Worm (Caenorhabditis elegans) whole organism, L1 larva: ENCODE data around the gene asp-4.

Experiments used
- C04F5.9 ChIP-seq: sonication (generic microtip); optimal IDR thresholded peaks from 2 replicates; lab custom pipeline; 2016; ENCODE audit warnings: missing genetic modification characterization, missing compliant biosample characterization
- C16A3.4 ChIP-seq: fragments of 150-350 bp; optimal IDR thresholded peaks from 2 replicates; lab custom pipeline; 2014; ENCODE audit warnings: missing biosample characterization, missing genetic modification characterization
- C34B4.2 ChIP-seq: sonication (generic microtip); optimal IDR thresholded peaks from 2 replicates; lab custom pipeline; 2017; ENCODE audit warnings: mild to moderate bottlenecking, missing genetic modification characterization, missing compliant biosample characterization
- F16B12.6 ChIP-seq: fragments of 150-350 bp; optimal IDR thresholded peaks from 2 replicates; lab custom pipeline; 2014; ENCODE audit warnings: missing biosample characterization, missing genetic modification characterization
- Y116A8C.19 ChIP-seq: sonication (generic microtip); optimal IDR thresholded peaks from 2 replicates; lab custom pipeline; 2016; ENCODE audit warnings: missing compliant biosample characterization, missing genetic modification characterization, borderline replicate concordance
- aha-1 ChIP-seq: fragments of 150-350 bp; optimal IDR thresholded peaks from 2 replicates; lab custom pipeline; 2014; ENCODE audit warnings: missing biosample characterization, missing genetic modification characterization
- ama-1 ChIP-seq: fragments of 150-350 bp; optimal IDR thresholded peaks from 2 replicates; lab custom pipeline; 2014
- blmp-1 ChIP-seq: fragments of 150-350 bp; optimal IDR thresholded peaks from 2 replicates; lab custom pipeline; 2014; ENCODE audit warnings: missing biosample characterization, missing genetic modification characterization
- ceh-82 ChIP-seq, 3 experiments: fragments of 150-350 bp in 1 of 3; sonication (generic microtip) in 2 of 3; optimal IDR thresholded peaks; 2 replicates each; lab custom pipeline; 2014 to 2017; ENCODE audit warnings: missing biosample characterization in 3 of 3, missing genetic modification characterization in 3 of 3
- ceh-88 ChIP-seq: fragments of 200-800 bp; sonication (Bioruptor generic); IDR thresholded peaks from 2 replicates; pipeline ENCODE4 v1.3.6; 2022; ENCODE audit warnings: missing genetic modification characterization, missing compliant biosample characterization
- ces-1 ChIP-seq: fragments of 150-350 bp; optimal IDR thresholded peaks from 2 replicates; lab custom pipeline; 2014; ENCODE audit warnings: missing biosample characterization, missing genetic modification reagents, missing genetic modification characterization
- efl-1 ChIP-seq, 4 experiments: fragments of 150-350 bp; optimal IDR thresholded peaks in 3 of 4; peaks in 1 of 4; 1 replicate in 1 of 4; 2 replicates in 3 of 4; lab custom pipeline; 2014; ENCODE audit warnings: missing biosample characterization in 2 of 4, missing genetic modification characterization in 2 of 4, missing genetic modification reagents in 2 of 4
- egl-13 ChIP-seq: sonication (generic microtip); optimal IDR thresholded peaks from 2 replicates; lab custom pipeline; 2016; ENCODE audit warnings: missing genotype, missing genetic modification reagents, missing genetic modification characterization, missing compliant biosample characterization
- egl-27 ChIP-seq, 2 experiments: fragments of 150-350 bp in 1 of 2; sonication (generic microtip); optimal IDR thresholded peaks; 3 replicates each; lab custom pipeline; 2017 to 2018; ENCODE audit warnings: missing biosample characterization in 2 of 2, missing genetic modification characterization in 2 of 2, missing genetic modification reagents in 2 of 2
- elt-2 ChIP-seq: sonication (generic microtip); optimal IDR thresholded peaks from 2 replicates; lab custom pipeline; 2016; ENCODE audit warnings: missing genetic modification characterization, mild to moderate bottlenecking, inconsistent platforms, missing compliant biosample characterization, missing genetic modification reagents
- ets-5 ChIP-seq: fragments of 200-800 bp; sonication (Bioruptor generic); IDR thresholded peaks from 2 replicates; pipeline ENCODE4 v1.3.6; 2022; ENCODE audit warnings: missing genetic modification characterization, missing compliant biosample characterization
- fkh-10 ChIP-seq: sonication (generic microtip); optimal IDR thresholded peaks from 2 replicates; lab custom pipeline; 2017; ENCODE audit warnings: missing biosample characterization, missing genetic modification reagents, missing genetic modification characterization
- fkh-8 ChIP-seq: sonication (generic microtip); optimal IDR thresholded peaks from 2 replicates; lab custom pipeline; 2016; ENCODE audit warnings: mild to moderate bottlenecking, missing genetic modification characterization, missing compliant biosample characterization
- fos-1 ChIP-seq: fragments of 150-350 bp; optimal IDR thresholded peaks from 2 replicates; lab custom pipeline; 2014; ENCODE audit warnings: missing biosample characterization, missing genetic modification characterization
- grh-1 ChIP-seq: fragments of 200-800 bp; sonication (Bioruptor generic); IDR thresholded peaks from 2 replicates; pipeline ENCODE4 v1.3.6; 2022; ENCODE audit warnings: missing genetic modification reagents, missing genetic modification characterization, missing compliant biosample characterization
- hlh-17 ChIP-seq: fragments of 200-800 bp; sonication (Bioruptor generic); optimal IDR thresholded peaks from 2 replicates; lab custom pipeline; 2018; ENCODE audit warnings: missing genetic modification characterization, mild to moderate bottlenecking, missing compliant biosample characterization, moderate library complexity, borderline replicate concordance
- hlh-4 ChIP-seq: sonication (generic microtip); optimal IDR thresholded peaks from 2 replicates; lab custom pipeline; 2016; ENCODE audit warnings: mild to moderate bottlenecking, missing genetic modification characterization, missing compliant biosample characterization
- irx-1 ChIP-seq: sonication (generic microtip); optimal IDR thresholded peaks from 2 replicates; lab custom pipeline; 2016; ENCODE audit warnings: missing genetic modification characterization, missing compliant biosample characterization
- jun-1 ChIP-seq: fragments of 150-350 bp; optimal IDR thresholded peaks from 2 replicates; lab custom pipeline; 2014; ENCODE audit warnings: missing biosample characterization, missing genetic modification reagents, missing genetic modification characterization
- lin-13 ChIP-seq: fragments of 150-350 bp; optimal IDR thresholded peaks from 2 replicates; lab custom pipeline; 2014; ENCODE audit warnings: missing biosample characterization, missing genetic modification reagents, missing genetic modification characterization
- lin-15B ChIP-seq: fragments of 150-350 bp; sonication (generic microtip); optimal IDR thresholded peaks from 3 replicates; lab custom pipeline; 2014; ENCODE audit warnings: missing biosample characterization, missing genetic modification characterization
- lin-35 ChIP-seq, 2 experiments: fragments of 150-350 bp; optimal IDR thresholded peaks; 2 replicates each; lab custom pipeline; 2014; ENCODE audit warnings: missing biosample characterization in 2 of 2, missing genetic modification characterization in 2 of 2, missing genetic modification reagents in 2 of 2
- lir-3 ChIP-seq: sonication (generic microtip); optimal IDR thresholded peaks from 2 replicates; lab custom pipeline; 2016; ENCODE audit warnings: mild to moderate bottlenecking, missing genetic modification characterization, moderate library complexity, missing compliant biosample characterization; ENCODE audit not compliant: poor library complexity
- lsy-2 ChIP-seq, 2 experiments: fragments of 150-350 bp; optimal IDR thresholded peaks; 2 replicates each; lab custom pipeline; 2014; ENCODE audit warnings: missing biosample characterization in 2 of 2, missing genetic modification characterization in 2 of 2
- mab-9 ChIP-seq: fragments of 200-800 bp; sonication (Bioruptor generic); IDR thresholded peaks from 2 replicates; pipeline ENCODE4 v1.3.6; 2022; ENCODE audit warnings: missing genetic modification reagents, missing genetic modification characterization, missing compliant biosample characterization
- nhr-11 ChIP-seq: fragments of 150-350 bp; optimal IDR thresholded peaks from 2 replicates; lab custom pipeline; 2014; ENCODE audit warnings: missing biosample characterization, missing genetic modification characterization
- nhr-19 ChIP-seq: fragments of 200-800 bp; sonication (Bioruptor generic); conservative IDR thresholded peaks from 2 replicates; pipeline ENCODE4 v1.3.6; 2022; ENCODE audit warnings: missing genetic modification characterization, missing compliant biosample characterization
- nhr-20 ChIP-seq: sonication (generic microtip); optimal IDR thresholded peaks from 2 replicates; lab custom pipeline; 2016; ENCODE audit warnings: mild to moderate bottlenecking, missing genetic modification characterization, missing compliant biosample characterization
- nhr-237 ChIP-seq: fragments of 150-350 bp; optimal IDR thresholded peaks from 2 replicates; lab custom pipeline; 2014; ENCODE audit warnings: missing biosample characterization, missing genetic modification characterization
- nhr-71 ChIP-seq: sonication (generic microtip); optimal IDR thresholded peaks from 2 replicates; lab custom pipeline; 2016; ENCODE audit warnings: mild to moderate bottlenecking, missing genetic modification characterization, moderate library complexity, missing compliant biosample characterization
- nhr-77 ChIP-seq: fragments of 150-350 bp; optimal IDR thresholded peaks from 2 replicates; lab custom pipeline; 2014; ENCODE audit warnings: missing biosample characterization, missing genetic modification characterization
- nhr-84 ChIP-seq: sonication (generic microtip); optimal IDR thresholded peaks from 2 replicates; lab custom pipeline; 2017; ENCODE audit warnings: missing biosample characterization, missing genetic modification characterization
- nhr-85 ChIP-seq: sonication (generic microtip); peaks from one replicate; lab custom pipeline; 2016; ENCODE audit warnings: missing genetic modification characterization, inconsistent platforms, missing compliant biosample characterization
- nhr-90 ChIP-seq: sonication (generic microtip); optimal IDR thresholded peaks from 2 replicates; lab custom pipeline; 2016; ENCODE audit warnings: mild to moderate bottlenecking, missing genetic modification characterization, missing compliant biosample characterization; ENCODE audit not compliant: poor library complexity
- pax-3 ChIP-seq: fragments of 200-800 bp; sonication (Bioruptor generic); optimal IDR thresholded peaks from 2 replicates; lab custom pipeline; 2018; ENCODE audit warnings: mild to moderate bottlenecking, missing genetic modification characterization, moderate library complexity, missing compliant biosample characterization
- rnt-1 ChIP-seq: sonication (generic microtip); optimal IDR thresholded peaks from 2 replicates; lab custom pipeline; 2016; ENCODE audit warnings: mild to moderate bottlenecking, missing genetic modification characterization, moderate library complexity, missing compliant biosample characterization
- skn-1 ChIP-seq: fragments of 150-350 bp; optimal IDR thresholded peaks from 2 replicates; lab custom pipeline; 2014; ENCODE audit warnings: missing biosample characterization, missing genetic modification characterization
- snpc-4 ChIP-seq: fragments of 150-350 bp; optimal IDR thresholded peaks from 2 replicates; lab custom pipeline; 2014; ENCODE audit warnings: missing biosample characterization, missing genetic modification characterization
- snu-23 ChIP-seq: sonication (generic microtip); optimal IDR thresholded peaks from 2 replicates; lab custom pipeline; 2016; ENCODE audit warnings: missing genetic modification characterization, missing compliant biosample characterization
- sox-4 ChIP-seq: sonication (generic microtip); optimal IDR thresholded peaks from 2 replicates; lab custom pipeline; 2016; ENCODE audit warnings: missing genetic modification characterization, missing compliant biosample characterization
- sptf-1 ChIP-seq: fragments of 150-350 bp; optimal IDR thresholded peaks from 2 replicates; lab custom pipeline; 2014; ENCODE audit warnings: missing biosample characterization, missing genetic modification characterization
- swsn-7 ChIP-seq: sonication (generic microtip); optimal IDR thresholded peaks from 2 replicates; lab custom pipeline; 2016; ENCODE audit warnings: missing genetic modification characterization, missing compliant biosample characterization
- tbx-2 ChIP-seq: sonication (generic microtip); optimal IDR thresholded peaks from 2 replicates; lab custom pipeline; 2016; ENCODE audit warnings: missing genetic modification characterization, missing compliant biosample characterization
- unc-86 ChIP-seq: sonication (generic microtip); optimal IDR thresholded peaks from 2 replicates; lab custom pipeline; 2016; ENCODE audit warnings: missing genetic modification characterization, missing compliant biosample characterization
- zip-4 ChIP-seq: fragments of 200-800 bp; sonication (Bioruptor generic); optimal IDR thresholded peaks from 2 replicates; lab custom pipeline; 2018; ENCODE audit warnings: mild to moderate bottlenecking, missing genetic modification characterization, moderate library complexity, missing compliant biosample characterization
- ztf-11 ChIP-seq, 2 experiments: sonication (generic microtip); optimal IDR thresholded peaks; 2 replicates each; lab custom pipeline; 2016 to 2017; ENCODE audit warnings: missing genetic modification characterization in 2 of 2, missing biosample characterization in 1 of 2, missing compliant biosample characterization in 1 of 2

Gene asp-4

DNA sequence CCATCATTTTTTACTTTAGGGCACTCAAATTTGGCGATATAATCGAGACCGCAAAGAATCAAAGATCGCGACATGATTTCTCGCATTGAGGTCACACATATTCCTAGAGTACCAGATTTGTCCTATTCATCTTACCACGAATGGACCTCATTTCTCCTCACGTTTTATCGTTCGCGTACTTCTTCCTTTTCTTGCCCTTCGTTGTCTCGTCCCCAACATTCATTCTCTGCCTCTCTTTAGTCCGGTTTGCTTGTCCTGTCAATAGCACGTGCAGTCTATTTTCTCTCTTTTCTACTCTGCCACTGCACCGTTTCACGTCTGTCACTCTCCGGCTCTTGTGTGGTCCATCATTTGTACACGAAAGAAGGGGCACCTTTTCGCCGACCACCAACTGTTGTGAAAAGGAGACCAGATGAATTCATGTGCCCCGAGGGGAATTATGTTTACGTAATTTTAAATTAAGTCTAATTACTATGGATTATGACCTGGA is 30.1 kb upstream of the asp-4 start (continued):
- TF ChIP-seq mab-9 (GFP tag; lab: Robert Waterston, UW) (0 out of 2 replicates have a peak, but pooled peaks have one; percentile 19), nhr-85 (tag; lab: Kevin White, UChicago) (peak; percentile 87), ceh-82 (tag; optimal IDR thresholded peaks at IDR 0.05; lab: Kevin White, UChicago) (peak; percentile 7 to 65 (median 26)), blmp-1 (tag; lab: Kevin White, UChicago) (peak; percentile 49), snu-23 (peak; percentile 84), hlh-4 (tag; lab: Kevin White, UChicago) (no peak), Y116A8C.19 (tag; lab: Kevin White, UChicago) (no peak), unc-86 (tag; lab: Kevin White, UChicago) (peak; percentile 55), nhr-237 (tag; lab: Kevin White, UChicago) (peak; percentile 28), fkh-10 (GFP tag; lab: Kevin White, UChicago) (peak; percentile 8), nhr-77 (tag; lab: Kevin White, UChicago) (peak; percentile 44), hlh-17 (GFP tag; lab: Kevin White, UChicago) (no peak), pax-3 (no peak), C04F5.9 (tag; lab: Kevin White, UChicago) (no peak), fos-1 (tag; lab: Kevin White, UChicago) (peak; percentile 40), F16B12.6 (tag; lab: Kevin White, UChicago) (no peak), aha-1 (peak; percentile 26), lir-3 (no peak), ces-1 (no peak), nhr-19 (GFP tag; lab: Robert Waterston, UW) (peak; percentile 65), tbx-2 (peak; percentile 67), C34B4.2 (tag; lab: Kevin White, UChicago) (no peak), irx-1 (tag; lab: Kevin White, UChicago) (peak; percentile 35), zip-4 (GFP tag; lab: Kevin White, UChicago) (no peak), jun-1 (tag; lab: Kevin White, UChicago) (peak; percentile 41), egl-27 (tag; optimal IDR thresholded peaks at IDR 0.05; lab: Kevin White, UChicago) (peak in 1 of 2 experiments; percentile 63), elt-2 (tag; lab: Kevin White, UChicago) (no peak), rnt-1 (tag; lab: Kevin White, UChicago) (peak; percentile 82), lin-13 (peak; percentile 25), nhr-20 (peak; percentile 89), C16A3.4 (peak; percentile 54), nhr-84 (tag; lab: Kevin White, UChicago) (no peak), skn-1 (tag; lab: Kevin White, UChicago) (peak; percentile 42)

- TF ChIP-seq ama-1 (no peak), egl-13 (tag; lab: Kevin White, UChicago) (no peak), ets-5 (GFP tag; lab: Robert Waterston, UW) (no peak), sptf-1 (tag; lab: Kevin White, UChicago) (no peak), ztf-11 (tag; optimal IDR thresholded peaks at IDR 0.05; lab: Kevin White, UChicago) (no peak), nhr-90 (tag; lab: Kevin White, UChicago) (peak; percentile 64), snpc-4 (no peak), nhr-85 (tag; lab: Kevin White, UChicago) (peak; percentile 95), sox-4 (tag; lab: Kevin White, UChicago) (no peak), egl-27 (tag; optimal IDR thresholded peaks at IDR 0.05; lab: Kevin White, UChicago) (peak; percentile 27 to 33), swsn-7 (peak; percentile 25), nhr-71 (tag; lab: Kevin White, UChicago) (peak; percentile 74), snu-23 (peak; percentile 75), lin-15B (tag; lab: Kevin White, UChicago) (no peak), lsy-2 (tag; optimal IDR thresholded peaks at IDR 0.05; lab: Kevin White, UChicago) (peak in 1 of 2 experiments; percentile 30), zip-4 (GFP tag; lab: Kevin White, UChicago) (no peak), lin-35 (GFP tag; optimal IDR thresholded peaks at IDR 0.05; lab: Kevin White, UChicago) (peak in 1 of 2 experiments; percentile 64), nhr-237 (tag; lab: Kevin White, UChicago) (no peak), nhr-11 (tag; lab: Kevin White, UChicago) (no peak), fkh-8 (no peak), ceh-88 (no peak), grh-1 (0 out of 2 replicates have a peak, but pooled peaks have one; percentile 7), rnt-1 (tag; lab: Kevin White, UChicago) (peak; percentile 23), tbx-2 (peak; percentile 58), unc-86 (tag; lab: Kevin White, UChicago) (no peak), C16A3.4 (peak; percentile 53), efl-1 (optimal IDR thresholded peaks at IDR 0.05; lab: Kevin White, UChicago) (no peak), efl-1 (GFP tag; optimal IDR thresholded peaks at IDR 0.05 in 1 of 2; lab: Kevin White, UChicago) (no peak)
These were observed 28.9 kb upstream of the asp-4 start for ce11 chrX:13250163-13250562.
